Fruit fly (Drosophila melanogaster): ENCODE measurements around the gene Ama.

dm6 chr3R:6805948-6806347, 43.6 kb downstream of the Ama start:
- no peak for TF ChIP-seq psq (optimal IDR thresholded peaks at IDR 0.05)
- TF ChIP-seq insv (optimal IDR thresholded peaks at IDR 0.05), result no peak
- TF ChIP-seq h (optimal IDR thresholded peaks at IDR 0.05), result no peak
- no peak for TF ChIP-seq Sin3A (optimal IDR thresholded peaks at IDR 0.05)
- no peak for TF ChIP-seq Myc (optimal IDR thresholded peaks at IDR 0.05)
- no peak for TF ChIP-seq ttk (optimal IDR thresholded peaks at IDR 0.05)

Data from Kc167 (cell line).